Worm (Caenorhabditis elegans) whole organism, L4 larva: ENCODE data around the gene elo-7.
A peak's percentile ranks its signal among the peaks of the same experiment; 100 is the strongest.

Experiments used
- F44E2.7 ChIP-seq: fragments of 200-800 bp; sonication (Bioruptor generic); IDR thresholded peaks from 2 replicates; pipeline ENCODE4 v2.1.2; 2022; ENCODE audit warnings: missing genetic modification characterization, missing compliant biosample characterization
- dmd-8 ChIP-seq: fragments of 200-800 bp; sonication (Bioruptor generic); IDR thresholded peaks from 2 replicates; pipeline ENCODE4 v1.3.6; 2022; ENCODE audit warnings: missing genetic modification characterization, missing compliant biosample characterization
- egl-27 ChIP-seq: sonication (generic microtip); optimal IDR thresholded peaks from 3 replicates; lab custom pipeline; 2017; ENCODE audit warnings: missing biosample characterization, missing genetic modification reagents, missing genetic modification characterization
- lin-13 ChIP-seq: fragments of 150-350 bp; optimal IDR thresholded peaks from 2 replicates; lab custom pipeline; 2014; ENCODE audit warnings: missing biosample characterization, missing genetic modification reagents, missing genetic modification characterization
- lin-15B ChIP-seq: fragments of 150-350 bp; sonication (generic microtip); optimal IDR thresholded peaks from 3 replicates; lab custom pipeline; 2014; ENCODE audit warnings: missing biosample characterization, missing genetic modification characterization
- mep-1 ChIP-seq: fragments of 150-350 bp; sonication (generic microtip); optimal IDR thresholded peaks from 3 replicates; lab custom pipeline; 2014; ENCODE audit warnings: missing biosample characterization, missing genetic modification characterization
- nhr-10 ChIP-seq: fragments of 150-350 bp; optimal IDR thresholded peaks from 2 replicates; lab custom pipeline; 2014; ENCODE audit warnings: missing biosample characterization, missing genetic modification characterization
- nhr-111 ChIP-seq: fragments of 200-800 bp; sonication (Bioruptor generic); optimal IDR thresholded peaks from 2 replicates; lab custom pipeline; 2018; ENCODE audit warnings: mild to moderate bottlenecking, missing genetic modification characterization, missing compliant biosample characterization
- nhr-28 ChIP-seq: fragments of 150-350 bp; optimal IDR thresholded peaks from 2 replicates; lab custom pipeline; 2014; ENCODE audit warnings: missing biosample characterization, missing genetic modification characterization
- nhr-6 ChIP-seq: fragments of 150-350 bp; optimal IDR thresholded peaks from 2 replicates; lab custom pipeline; 2014; ENCODE audit warnings: missing biosample characterization, missing genetic modification characterization
- pha-4 ChIP-seq, 2 experiments: fragments of 150-350 bp in 1 of 2; fragments of 200-800 bp in 1 of 2; sonication (Bioruptor generic) in 1 of 2; IDR thresholded peaks in 1 of 2; optimal IDR thresholded peaks in 1 of 2; 2 replicates each; pipeline versions ENCODE4 v1.3.6 to Lab custom; 2014 to 2022; ENCODE audit warnings: missing genetic modification characterization in 2 of 2, missing genetic modification reagents in 2 of 2, missing biosample characterization in 1 of 2, missing compliant biosample characterization in 1 of 2
- php-3 ChIP-seq: fragments of 200-800 bp; sonication (Bioruptor generic); IDR thresholded peaks from 2 replicates; pipeline ENCODE4 v1.3.6; 2022; ENCODE audit warnings: missing genetic modification reagents, missing genetic modification characterization, missing compliant biosample characterization
- unc-39 ChIP-seq: sonication (generic microtip); optimal IDR thresholded peaks from 2 replicates; lab custom pipeline; 2017; ENCODE audit warnings: missing biosample characterization, missing genetic modification characterization
- unc-62 ChIP-seq, 3 experiments: fragments of 150-350 bp in 1 of 3; sonication (generic microtip); optimal IDR thresholded peaks in 2 of 3; peaks in 1 of 3; 1 replicate in 1 of 3; 2 replicates in 2 of 3; lab custom pipeline; 2014 to 2017; ENCODE audit warnings: missing biosample characterization in 3 of 3, missing genetic modification characterization in 3 of 3, missing genetic modification reagents in 3 of 3, missing genotype in 1 of 3

ce11 chrIV:9524849-9525460, 4.8 kb upstream of the elo-7 start, which contains the start of gene ndua-5:
- no peak for TF ChIP-seq unc-62 (GFP tag; optimal IDR thresholded peaks at IDR 0.05 in 1 of 2; lab: Kevin White, UChicago)
- TF ChIP-seq unc-62 (tag; optimal IDR thresholded peaks at IDR 0.05; lab: Kevin White, UChicago): no peak
- no peak for TF ChIP-seq lin-13 (GFP tag; lab: Kevin White, UChicago)
- TF ChIP-seq unc-39: no peak
- TF ChIP-seq dmd-8 (GFP tag; lab: Robert Waterston, UW): no peak
- TF ChIP-seq nhr-111 (GFP tag; lab: Kevin White, UChicago): no peak
- TF ChIP-seq nhr-6: peak; percentile 56
- TF ChIP-seq php-3 (GFP tag; lab: Robert Waterston, UW): no peak
- TF ChIP-seq mep-1 (tag; lab: Kevin White, UChicago): no peak
- no peak for TF ChIP-seq lin-15B (tag; lab: Kevin White, UChicago)
- TF ChIP-seq nhr-10 (tag; lab: Kevin White, UChicago): no peak
- TF ChIP-seq egl-27 (tag; lab: Kevin White, UChicago): no peak
- TF ChIP-seq pha-4 (GFP tag; IDR thresholded peaks at IDR 0.05; lab: Robert Waterston, UW): no peak
- TF ChIP-seq pha-4 (tag; optimal IDR thresholded peaks at IDR 0.05; lab: Kevin White, UChicago): no peak
- TF ChIP-seq nhr-28 (tag; lab: Kevin White, UChicago): no peak
- TF ChIP-seq F44E2.7 (GFP tag; lab: Robert Waterston, UW): no peak
